Worm (Caenorhabditis elegans) whole organism, early embryonic: Measurements from ENCODE around the gene F57G12.2.

Experiments used
- B0310.2 ChIP-seq: sonication (generic microtip); optimal IDR thresholded peaks from 2 replicates; lab custom pipeline; 2016; ENCODE audit warnings: mild to moderate bottlenecking, missing genetic modification characterization, missing compliant biosample characterization
- ets-7 ChIP-seq: sonication (generic microtip); optimal IDR thresholded peaks from 2 replicates; lab custom pipeline; 2016; ENCODE audit warnings: missing genotype, missing genetic modification characterization, missing compliant biosample characterization
- tbx-37 ChIP-seq: fragments of 200-800 bp; sonication (Bioruptor generic); conservative IDR thresholded peaks from 2 replicates; pipeline ENCODE4 v1.3.6; 2022; ENCODE audit warnings: missing genetic modification reagents, missing genetic modification characterization, missing compliant biosample characterization

- no peak for TF ChIP-seq B0310.2 (tag; lab: Kevin White, UChicago)
- TF ChIP-seq tbx-37 (GFP tag; lab: Robert Waterston, UW) = no peak
- no peak for TF ChIP-seq ets-7
These were observed 16.5 kb upstream of the F57G12.2 start for ce11 chrX:12176394-12176793.
